Fruit fly (Drosophila melanogaster): ENCODE measurements around the gene CG14712.

The CG14712 gene

dm6 chr3R:11657786-11658193 is 29.2 kb downstream of the CG14712 start (continued):
- TF ChIP-seq CG17385 (GFP tag; optimal IDR thresholded peaks at IDR 0.05) (no peak), CG9876 (GFP tag; optimal IDR thresholded peaks at IDR 0.05) (no peak), sr (GFP tag; IDR thresholded peaks at IDR 0.05) (no peak), vnd (GFP tag; IDR thresholded peaks at IDR 0.05; ENCODE audit: partially characterized antibody) (no peak), wor (GFP tag; IDR thresholded peaks at IDR 0.05) (no peak), CG10462 (GFP tag; optimal IDR thresholded peaks at IDR 0.05) (no peak), toy (GFP tag; IDR thresholded peaks at IDR 0.05) (no peak), CG2120 (GFP tag; optimal IDR thresholded peaks at IDR 0.05) (peak; percentile 75), Ets65A (GFP tag) (peak; percentile 78), CTCF (GFP tag; optimal IDR thresholded peaks at IDR 0.05) (no peak), az2 (GFP tag; optimal IDR thresholded peaks at IDR 0.05) (no peak), sisA (GFP tag; IDR thresholded peaks at IDR 0.05) (no peak), ase (GFP tag; IDR thresholded peaks at IDR 0.05) (no peak), Elba2 (GFP tag; optimal IDR thresholded peaks at IDR 0.05) (no peak), CG2129 (GFP tag; IDR thresholded peaks at IDR 0.05; ENCODE audit: partially characterized antibody) (no peak), trem (tag; optimal IDR thresholded peaks at IDR 0.05) (no peak), fd96Cb (tag; optimal IDR thresholded peaks at IDR 0.05) (no peak), dmrt99B (tag; optimal IDR thresholded peaks at IDR 0.05) (peak; percentile 10), CG8944 (GFP tag; optimal IDR thresholded peaks at IDR 0.05) (no peak), B-H2 (GFP tag; optimal IDR thresholded peaks at IDR 0.05) (no peak), CG3281 (GFP tag; optimal IDR thresholded peaks at IDR 0.05) (peak; percentile 12), CG32772 (GFP tag; IDR thresholded peaks at IDR 0.05) (no peak), CG16863 (GFP tag; optimal IDR thresholded peaks at IDR 0.05) (no peak), Sry-δ (GFP tag; optimal IDR thresholded peaks at IDR 0.05) (no peak), CG15269 (tag; optimal IDR thresholded peaks at IDR 0.05) (peak; percentile 3), Asciz (GFP tag; optimal IDR thresholded peaks at IDR 0.05) (peak; percentile 3), cato (GFP tag; optimal IDR thresholded peaks at IDR 0.05; ENCODE audit: borderline replicate concordance) (no peak), p53 (GFP tag; optimal IDR thresholded peaks at IDR 0.05) (no peak), bcd (GFP tag; optimal IDR thresholded peaks at IDR 0.05) (peak; percentile 29), CG15011 (GFP tag; optimal IDR thresholded peaks at IDR 0.05) (no peak), inv (GFP tag; IDR thresholded peaks at IDR 0.05; ENCODE audit: partially characterized antibody) (no peak), bowl (GFP tag; IDR thresholded peaks at IDR 0.05) (no peak), z (GFP tag; IDR thresholded peaks at IDR 0.05) (no peak), pb (GFP tag; optimal IDR thresholded peaks at IDR 0.05) (peak; percentile 21), ERR (GFP tag; optimal IDR thresholded peaks at IDR 0.05) (no peak), al (GFP tag; IDR thresholded peaks at IDR 0.05) (0 out of 2 replicates have a peak, but pooled peaks have one; percentile 33), CG43689 (GFP tag; IDR thresholded peaks at IDR 0.05) (no peak), Opbp (GFP tag; IDR thresholded peaks at IDR 0.05; ENCODE audit: partially characterized antibody) (no peak), CG7839 (tag; optimal IDR thresholded peaks at IDR 0.05) (peak; percentile 24), Max (GFP tag; optimal IDR thresholded peaks at IDR 0.05) (no peak), Mrtf (GFP tag; IDR thresholded peaks at IDR 0.05) (no peak), Atf3 (GFP tag; optimal IDR thresholded peaks at IDR 0.05) (no peak), slp2 (GFP tag; optimal IDR thresholded peaks at IDR 0.05) (no peak), CG10147 (GFP tag; optimal IDR thresholded peaks at IDR 0.05) (peak; percentile 19), CG4404 (GFP tag; IDR thresholded peaks at IDR 0.05) (peak; percentile 41), mirr (GFP tag; optimal IDR thresholded peaks at IDR 0.05) (no peak), CG5180 (GFP tag; optimal IDR thresholded peaks at IDR 0.05) (no peak), CG2199 (GFP tag; IDR thresholded peaks at IDR 0.05) (no peak), GATAe (GFP tag; conservative IDR thresholded peaks at IDR 0.05) (no peak), CG11398 (GFP tag; optimal IDR thresholded peaks at IDR 0.05) (no peak), CG10979 (tag; optimal IDR thresholded peaks at IDR 0.05) (peak; percentile 41), CG10959 (GFP tag; IDR thresholded peaks at IDR 0.05) (no peak), NK7.1 (GFP tag; optimal IDR thresholded peaks at IDR 0.05) (no peak)

Data from whole organism, embryonic.